Fruit fly (Drosophila melanogaster) whole organism, prepupa: ENCODE results near the gene CG7183.

ENCODE experiments used
- CG6854 ChIP-seq: fragments of 200-800 bp; sonication (Bioruptor generic); optimal IDR thresholded peaks from 2 replicates; lab custom pipeline; 2017; ENCODE audit warnings: missing biosample characterization, mild to moderate bottlenecking, missing genetic modification characterization
- Hr39 ChIP-seq: fragments of 200-800 bp; sonication (Bioruptor generic); optimal IDR thresholded peaks from 2 replicates; lab custom pipeline; 2016; ENCODE audit warnings: missing biosample characterization, missing genetic modification characterization
- svp ChIP-seq: fragments of 200-800 bp; sonication (Bioruptor generic); peaks from one replicate; lab custom pipeline; 2016; ENCODE audit warnings: missing biosample characterization, missing genetic modification characterization

dm6 chr3R:18251876-18252275 lies 31.4 kb upstream of the CG7183 start:
- TF ChIP-seq CG6854 (no peak), svp (no peak), Hr39 (GFP tag; lab: Kevin White, UChicago) (no peak)
